Fruit fly (Drosophila melanogaster) whole organism, embryonic: ENCODE data around the gene pim.
A peak's percentile ranks its signal among the peaks of the same experiment; 100 is the strongest.

Experiments
- Atf6 ChIP-seq: fragments of 200-800 bp; sonication (Bioruptor generic); IDR thresholded peaks from 2 replicates; pipeline ENCODE4 v1.3.6; 2022; ENCODE audit warnings: missing biosample characterization, missing genetic modification characterization
- CG11504 ChIP-seq: fragments of 200-800 bp; sonication (Bioruptor generic); optimal IDR thresholded peaks from 3 replicates; lab custom pipeline; 2019; ENCODE audit warnings: missing biosample characterization, mild to moderate bottlenecking, missing genetic modification characterization, moderate library complexity
- CG13624 ChIP-seq: fragments of 200-800 bp; sonication (Bioruptor generic); optimal IDR thresholded peaks from 2 replicates; lab custom pipeline; 2016; ENCODE audit warnings: missing biosample characterization, missing genetic modification characterization
- CG15479 ChIP-seq: fragments of 200-800 bp; sonication (Bioruptor generic); optimal IDR thresholded peaks from 3 replicates; lab custom pipeline; 2019; ENCODE audit warnings: missing biosample characterization, mild to moderate bottlenecking, missing genetic modification characterization, moderate library complexity
- CG18262 ChIP-seq: fragments of 200-800 bp; optimal IDR thresholded peaks from 3 replicates; lab custom pipeline; 2019; ENCODE audit warnings: missing biosample characterization, mild to moderate bottlenecking, missing genetic modification characterization, moderate library complexity
- CG2202 ChIP-seq: fragments of 200-800 bp; sonication (Bioruptor generic); optimal IDR thresholded peaks from 2 replicates; lab custom pipeline; 2018; ENCODE audit warnings: missing biosample characterization, mild to moderate bottlenecking, missing genetic modification characterization
- CG8089 ChIP-seq: fragments of 200-800 bp; sonication (Bioruptor generic); optimal IDR thresholded peaks from 3 replicates; lab custom pipeline; 2016; ENCODE audit warnings: missing biosample characterization, missing genetic modification characterization
- Doc3 ChIP-seq: fragments of 200-800 bp; sonication (Bioruptor generic); IDR thresholded peaks from 3 replicates; pipeline ENCODE4 v1.3.6; 2022; ENCODE audit warnings: missing biosample characterization, missing genetic modification characterization; ENCODE audit not compliant: partially characterized antibody
- ems ChIP-seq: fragments of 200-800 bp; sonication (Bioruptor generic); optimal IDR thresholded peaks from 3 replicates; lab custom pipeline; 2016; ENCODE audit warnings: missing biosample characterization, missing genetic modification characterization
- fd102C ChIP-seq: fragments of 200-800 bp; sonication (Bioruptor generic); optimal IDR thresholded peaks from 2 replicates; lab custom pipeline; 2018; ENCODE audit warnings: missing biosample characterization, mild to moderate bottlenecking, missing genetic modification characterization, moderate library complexity
- hkb ChIP-seq, 2 experiments: fragments of 200-800 bp in 1 of 2; fragments of >200 bp in 1 of 2; sonication (Bioruptor generic) in 1 of 2; IDR thresholded peaks in 1 of 2; optimal IDR thresholded peaks in 1 of 2; 2 replicates each; pipeline versions ENCODE4 v1.3.6 to Lab custom; 2017 to 2022; ENCODE audit warnings: missing biosample characterization in 1 of 2, missing genetic modification characterization in 1 of 2
- pan ChIP-seq, 4 experiments: fragments of >200 bp in 3 of 4; fragments of 200-800 bp in 1 of 4; sonication (Bioruptor generic) in 1 of 4; optimal IDR thresholded peaks in 3 of 4; IDR thresholded peaks in 1 of 4; 2 replicates each; pipeline versions ENCODE4 v1.3.6 to Lab custom; 2017 to 2022; ENCODE audit warnings: missing biosample characterization in 2 of 4, missing genetic modification characterization in 2 of 4, mixed read lengths in 1 of 4
- z ChIP-seq: fragments of 200-800 bp; sonication (Bioruptor generic); IDR thresholded peaks from 3 replicates; pipeline ENCODE4 v1.3.6; 2022; ENCODE audit warnings: missing biosample characterization, missing genetic modification characterization

DNA sequence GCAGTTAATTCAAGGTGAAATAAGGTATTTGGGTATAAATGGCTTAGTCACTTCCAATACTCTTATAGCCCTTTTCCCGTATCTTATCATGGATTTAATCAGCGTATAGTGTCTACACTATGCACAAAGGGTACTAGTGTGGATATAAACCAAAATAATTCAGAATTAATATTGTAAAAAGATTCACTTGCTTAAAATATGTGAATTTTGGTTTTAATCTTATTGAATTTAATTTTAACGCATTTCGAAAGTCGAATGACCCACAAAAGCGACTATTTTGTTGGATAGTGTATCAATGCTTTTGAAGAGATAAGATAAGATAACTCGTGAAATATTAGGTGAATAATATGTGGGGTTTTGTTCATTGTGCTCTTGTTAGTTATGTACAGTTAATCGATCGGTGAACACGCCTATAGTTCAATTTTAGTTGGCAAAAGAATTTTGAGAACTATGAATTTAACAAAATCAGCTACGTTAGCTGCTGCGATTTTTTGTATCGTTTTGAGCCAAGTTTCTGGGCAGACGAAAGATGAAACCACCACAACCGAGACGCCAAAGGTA, 19.2 kb downstream of the pim start, which contains the start of gene CG5096:
- TF ChIP-seq z (GFP tag; lab: Robert Waterston, UW) (no peak), CG18262 (tag; lab: Kevin White, UChicago) (peak; percentile 87), pan (optimal IDR thresholded peaks at IDR 0.05; lab: Kevin White, UChicago) (no peak), pan (GFP tag; optimal IDR thresholded peaks at IDR 0.05 in 1 of 2, IDR thresholded peaks at IDR 0.05 in 1 of 2) (peak in 1 of 2 experiments; percentile 91), Atf6 (peak; percentile 95), ems (GFP tag; lab: Kevin White, UChicago) (peak; percentile 81), CG8089 (peak; percentile 64), CG11504 (tag; lab: Kevin White, UChicago) (peak; percentile 92), hkb (optimal IDR thresholded peaks at IDR 0.05; lab: Kevin White, UChicago) (no peak), hkb (GFP tag; IDR thresholded peaks at IDR 0.05; lab: Robert Waterston, UW) (peak; percentile 96), CG2202 (tag; lab: Kevin White, UChicago) (peak; percentile 47), Doc3 (GFP tag; lab: Robert Waterston, UW) (no peak), fd102C (GFP tag; lab: Kevin White, UChicago) (no peak), CG13624 (GFP tag; lab: Kevin White, UChicago) (peak; percentile 79), CG15479 (no peak)
